Worm (Caenorhabditis elegans): ENCODE measurements around the gene C47E12.11.

DNA sequence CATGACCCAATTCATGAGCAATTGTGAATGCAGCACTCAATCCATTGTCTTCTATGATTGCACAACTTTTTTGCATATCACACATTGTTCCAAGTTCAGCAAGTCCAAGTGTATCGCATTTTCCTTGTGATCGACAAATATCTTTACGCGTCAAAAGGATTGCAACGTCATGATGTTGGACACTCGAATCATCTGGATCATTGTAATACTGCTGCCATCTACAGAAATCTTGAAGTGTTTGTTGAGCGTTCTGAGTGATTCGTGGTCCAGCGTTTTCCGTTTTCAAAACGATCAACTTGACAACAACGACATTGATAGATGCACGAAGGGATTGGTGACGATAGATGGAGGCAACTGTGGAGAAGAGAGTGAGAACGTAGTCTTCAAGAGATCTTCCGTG lies 26.0 kb upstream of the C47E12.11 start:
- no peak for TF ChIP-seq set-16 (GFP tag; IDR thresholded peaks at IDR 0.05)
- TF ChIP-seq pqm-1 (tag; optimal IDR thresholded peaks at IDR 0.05) = no peak
- TF ChIP-seq madf-5 (GFP tag; IDR thresholded peaks at IDR 0.05) = no peak
- TF ChIP-seq arid-1 (GFP tag; conservative IDR thresholded peaks at IDR 0.05) = no peak
- no peak for TF ChIP-seq mep-1 (tag; optimal IDR thresholded peaks at IDR 0.05)
- peak in 1 of 2 experiments; percentile 99 for TF ChIP-seq unc-62 (GFP tag; optimal IDR thresholded peaks at IDR 0.05 in 1 of 2)
- no peak for TF ChIP-seq unc-62 (tag; optimal IDR thresholded peaks at IDR 0.05)
- TF ChIP-seq dve-1 (tag; optimal IDR thresholded peaks at IDR 0.05; ENCODE audit: insufficient read depth) = no peak
- TF ChIP-seq T20F7.1 (GFP tag; optimal IDR thresholded peaks at IDR 0.05) = no peak
- TF ChIP-seq unc-39 (tag; optimal IDR thresholded peaks at IDR 0.05) = no peak
- TF ChIP-seq nhr-48 (tag; optimal IDR thresholded peaks at IDR 0.05) = no peak
- no peak for TF ChIP-seq nhr-41 (GFP tag; IDR thresholded peaks at IDR 0.05)
- no peak for TF ChIP-seq snpc-4 (tag; optimal IDR thresholded peaks at IDR 0.05)

Measured in whole organism, L4 larva.